Fruit fly (Drosophila melanogaster) whole organism, adult: ENCODE measurements around the gene CG11839.

Experiments used
- CG11617 ChIP-seq: fragments of 200-800 bp; sonication (Bioruptor generic); optimal IDR thresholded peaks from 2 replicates; lab custom pipeline; 2017; ENCODE audit warnings: mild to moderate bottlenecking, missing biosample characterization, missing genetic modification reagents, missing genetic modification characterization
- CG12768 ChIP-seq: fragments of 200-800 bp; sonication (Bioruptor generic); optimal IDR thresholded peaks from 2 replicates; lab custom pipeline; 2017; ENCODE audit warnings: missing biosample characterization, missing genetic modification characterization, mild to moderate bottlenecking, moderate library complexity, missing genetic modification reagents
- CG14711 ChIP-seq: fragments of 200-800 bp; sonication (Bioruptor generic); optimal IDR thresholded peaks from 2 replicates; lab custom pipeline; 2018; ENCODE audit warnings: missing biosample characterization, mild to moderate bottlenecking, missing genetic modification characterization, moderate library complexity
- CG1620 ChIP-seq: fragments of 200-800 bp; sonication (Bioruptor generic); optimal IDR thresholded peaks from 2 replicates; lab custom pipeline; 2016; ENCODE audit warnings: missing biosample characterization, missing genetic modification characterization
- CG33017 ChIP-seq: fragments of 200-800 bp; sonication (Bioruptor generic); optimal IDR thresholded peaks from 2 replicates; lab custom pipeline; 2018; ENCODE audit warnings: missing biosample characterization, mild to moderate bottlenecking, missing genetic modification characterization, moderate library complexity
- CG5204 ChIP-seq: fragments of 200-800 bp; sonication (Bioruptor generic); optimal IDR thresholded peaks from 2 replicates; lab custom pipeline; 2016; ENCODE audit warnings: missing biosample characterization, missing genetic modification characterization
- CG7045 ChIP-seq: fragments of 200-800 bp; sonication (Bioruptor generic); optimal IDR thresholded peaks from 2 replicates; lab custom pipeline; 2017; ENCODE audit warnings: missing biosample characterization, mild to moderate bottlenecking, missing genetic modification characterization
- CG7101 ChIP-seq: fragments of 200-800 bp; sonication (Bioruptor generic); optimal IDR thresholded peaks from 2 replicates; lab custom pipeline; 2018; ENCODE audit warnings: missing biosample characterization, mild to moderate bottlenecking, missing genetic modification characterization, moderate library complexity
- Clk ChIP-seq: fragments of 200-800 bp; sonication (Bioruptor generic); optimal IDR thresholded peaks from 2 replicates; lab custom pipeline; 2017; ENCODE audit warnings: missing biosample characterization, missing genetic modification characterization
- Crg-1 ChIP-seq: fragments of 200-800 bp; sonication (Bioruptor generic); optimal IDR thresholded peaks from 2 replicates; lab custom pipeline; 2016; ENCODE audit warnings: missing biosample characterization, missing genetic modification characterization
- Hr96 ChIP-seq: fragments of 200-800 bp; sonication (Bioruptor generic); optimal IDR thresholded peaks from 2 replicates; lab custom pipeline; 2016; ENCODE audit warnings: missing biosample characterization, missing genetic modification characterization
- Mnt ChIP-seq: fragments of 200-800 bp; sonication (Bioruptor generic); optimal IDR thresholded peaks from 2 replicates; lab custom pipeline; 2016; ENCODE audit warnings: missing biosample characterization, mild to moderate bottlenecking, missing genetic modification characterization
- bab1 ChIP-seq: fragments of 200-800 bp; sonication (Bioruptor generic); optimal IDR thresholded peaks from 3 replicates; lab custom pipeline; 2019; ENCODE audit warnings: missing biosample characterization, mild to moderate bottlenecking, missing genetic modification characterization, moderate library complexity
- cic ChIP-seq: fragments of 200-800 bp; sonication (Bioruptor generic); optimal IDR thresholded peaks from 2 replicates; lab custom pipeline; 2017; ENCODE audit warnings: missing biosample characterization, mild to moderate bottlenecking, missing genetic modification characterization, moderate library complexity
- cnc ChIP-seq, 2 experiments: fragments of >200 bp; optimal IDR thresholded peaks; 2 replicates each; lab custom pipeline; 2017
- kay ChIP-seq: fragments of 200-800 bp; sonication (Bioruptor generic); peaks from one replicate; lab custom pipeline; 2016; ENCODE audit warnings: missing biosample characterization, missing genetic modification characterization, borderline replicate concordance
- ovo ChIP-seq: fragments of 200-800 bp; sonication (Bioruptor generic); optimal IDR thresholded peaks from 2 replicates; lab custom pipeline; 2016; ENCODE audit warnings: missing biosample characterization, missing genetic modification characterization
- pad ChIP-seq: fragments of 200-800 bp; sonication (Bioruptor generic); optimal IDR thresholded peaks from 3 replicates; lab custom pipeline; 2017; ENCODE audit warnings: missing biosample characterization, missing genetic modification characterization, mild to moderate bottlenecking, moderate library complexity, missing genetic modification reagents
- tj ChIP-seq: fragments of 200-800 bp; sonication (Bioruptor generic); optimal IDR thresholded peaks from 3 replicates; lab custom pipeline; 2017; ENCODE audit warnings: missing biosample characterization, mild to moderate bottlenecking, missing genetic modification characterization, moderate library complexity
- toe ChIP-seq: fragments of 200-800 bp; sonication (Bioruptor generic); optimal IDR thresholded peaks from 2 replicates; lab custom pipeline; 2016; ENCODE audit warnings: missing biosample characterization, missing genetic modification characterization

The CG11839 gene

DNA sequence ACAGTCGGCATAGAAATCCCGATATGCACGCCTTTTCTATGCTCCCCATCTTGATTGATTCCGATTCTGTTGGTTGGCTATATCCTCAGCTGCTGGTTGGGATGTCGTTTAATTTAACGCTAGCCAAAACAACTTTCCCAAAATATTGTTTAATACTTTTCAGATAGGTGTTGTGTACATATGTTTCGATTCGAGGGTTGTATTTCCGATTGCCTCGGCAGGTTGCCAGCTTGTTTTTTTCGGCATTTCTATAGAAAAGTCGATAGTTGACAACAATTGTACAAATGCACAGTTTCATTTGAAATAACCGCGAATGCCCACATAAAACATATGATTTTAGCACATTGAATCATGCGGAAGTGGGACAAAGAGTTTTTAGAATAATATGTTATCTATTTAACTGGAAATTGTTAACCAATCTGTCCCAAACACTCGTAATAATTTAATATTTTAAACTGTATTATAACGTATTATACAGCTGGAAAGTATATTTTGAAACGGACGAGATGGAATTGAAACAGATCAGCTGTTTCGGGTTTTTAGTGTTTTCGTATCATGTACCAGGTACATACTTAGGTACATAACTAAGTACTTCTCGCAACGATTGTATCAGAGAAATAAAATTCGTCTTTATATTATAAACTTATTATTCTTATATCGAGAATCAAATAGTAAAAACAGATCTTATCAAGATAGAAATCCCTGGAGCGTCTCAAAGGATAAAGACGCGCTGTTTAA is 15.1 kb upstream of the CG11839 start, which contains the start of gene CG31109:
Gene CG31109, minus strand, starts transcription at position 203 of the 738 bp plus-strand sequence.
- TF ChIP-seq tj (GFP tag; lab: Kevin White, UChicago), result peak; percentile 1
- TF ChIP-seq CG5204, result no peak
- TF ChIP-seq toe (GFP tag; lab: Kevin White, UChicago), result peak; percentile 52
- peak; percentile 88 for TF ChIP-seq kay (GFP tag; lab: Kevin White, UChicago)
- no peak for TF ChIP-seq CG33017
- peak; percentile 32 for TF ChIP-seq pad
- TF ChIP-seq CG11617 (GFP tag; lab: Kevin White, UChicago), result peak; percentile 23
- no peak for TF ChIP-seq cic (GFP tag; lab: Kevin White, UChicago)
- TF ChIP-seq Crg-1 (GFP tag; lab: Kevin White, UChicago), result peak; percentile 38
- TF ChIP-seq CG14711 (tag; lab: Kevin White, UChicago), result peak; percentile 43
- no peak for TF ChIP-seq Hr96
- no peak for TF ChIP-seq CG7045
- peak; percentile 42 for TF ChIP-seq Mnt (GFP tag; lab: Kevin White, UChicago)
- TF ChIP-seq CG7101 (tag; lab: Kevin White, UChicago), result peak; percentile 15
- TF ChIP-seq cnc (optimal IDR thresholded peaks at IDR 0.05; lab: Kevin White, UChicago), result no peak
- no peak for TF ChIP-seq ovo
- TF ChIP-seq Clk, result peak; percentile 7
- peak; percentile 64 for TF ChIP-seq bab1 (GFP tag; lab: Kevin White, UChicago)
- peak; percentile 1 for TF ChIP-seq CG1620 (GFP tag; lab: Kevin White, UChicago)
- no peak for TF ChIP-seq CG12768 (GFP tag; lab: Kevin White, UChicago)

DNA sequence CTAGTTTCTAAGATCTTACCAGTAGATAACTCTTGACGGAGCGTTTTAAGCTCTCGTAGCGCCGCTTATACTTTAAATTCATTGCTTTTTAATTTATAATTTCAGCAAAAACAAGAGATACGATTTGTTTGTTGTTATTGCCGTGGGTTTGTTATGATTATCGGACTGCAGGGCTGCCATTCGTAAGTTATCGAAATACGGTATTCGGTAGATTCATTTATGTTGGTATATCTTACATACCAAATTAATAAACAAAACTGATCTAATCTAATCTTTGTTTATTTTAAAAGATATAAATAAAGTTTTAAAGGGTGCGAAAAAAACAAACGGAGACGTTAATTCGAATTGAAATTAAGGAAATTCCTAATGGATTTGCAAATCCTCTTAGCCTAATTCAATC is 13.7 kb upstream of the CG11839 start, which contains the start of the genes CG31111 and stac:
Gene CG31111, minus strand, starts transcription at position 162 of the 400 bp plus-strand sequence.
Gene stac, plus strand, starts transcription at position 271 of the 400 bp plus-strand sequence.
- TF ChIP-seq CG7101 (tag; lab: Kevin White, UChicago), result peak; percentile 12
- no peak for TF ChIP-seq Hr96
- no peak for TF ChIP-seq CG12768 (GFP tag; lab: Kevin White, UChicago)
- TF ChIP-seq ovo, result no peak
- peak; percentile 9 for TF ChIP-seq CG14711 (tag; lab: Kevin White, UChicago)
- no peak for TF ChIP-seq cic (GFP tag; lab: Kevin White, UChicago)
- peak; percentile 35 for TF ChIP-seq CG11617 (GFP tag; lab: Kevin White, UChicago)
- TF ChIP-seq Mnt (GFP tag; lab: Kevin White, UChicago), result peak; percentile 6
- no peak for TF ChIP-seq CG5204
- TF ChIP-seq Clk, result no peak
- TF ChIP-seq CG1620 (GFP tag; lab: Kevin White, UChicago), result no peak
- TF ChIP-seq cnc (optimal IDR thresholded peaks at IDR 0.05; lab: Kevin White, UChicago), result no peak
- TF ChIP-seq tj (GFP tag; lab: Kevin White, UChicago), result no peak
- no peak for TF ChIP-seq bab1 (GFP tag; lab: Kevin White, UChicago)
- no peak for TF ChIP-seq toe (GFP tag; lab: Kevin White, UChicago)
- no peak for TF ChIP-seq pad
- TF ChIP-seq Crg-1 (GFP tag; lab: Kevin White, UChicago), result no peak
- peak; percentile 89 for TF ChIP-seq kay (GFP tag; lab: Kevin White, UChicago)
- no peak for TF ChIP-seq CG7045
- peak; percentile 32 for TF ChIP-seq CG33017

DNA sequence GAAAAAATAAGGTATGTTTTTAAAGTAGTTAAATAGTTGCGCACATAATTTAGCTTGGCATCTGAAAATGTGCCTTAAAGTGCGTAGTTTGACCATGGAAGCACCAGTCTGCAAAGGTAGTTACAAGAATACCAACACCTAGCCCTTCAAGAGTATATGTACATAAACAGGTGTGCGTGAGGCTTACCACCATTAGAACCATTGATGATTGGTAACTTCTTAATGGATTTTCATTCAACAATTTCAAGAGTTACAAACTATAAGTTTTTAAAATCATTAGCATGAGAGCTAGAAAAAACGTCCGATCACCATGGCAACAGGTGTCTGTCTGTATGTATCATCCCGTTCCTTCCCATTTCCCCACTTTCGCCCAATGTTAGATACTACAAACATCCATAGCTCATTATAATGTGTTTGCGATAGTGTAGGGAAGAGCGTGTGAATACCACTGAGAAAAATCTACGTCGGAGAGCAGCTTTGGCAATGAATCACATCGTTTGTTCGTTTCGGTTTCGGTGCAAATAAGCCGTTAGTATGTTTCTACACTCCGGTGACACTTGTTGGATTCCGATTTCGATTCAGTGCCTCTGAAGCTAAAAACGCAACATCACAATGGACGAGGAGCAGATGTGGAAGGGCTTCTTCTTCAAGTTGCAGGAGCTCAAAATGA is 13.1 kb upstream of the CG11839 start:
- TF ChIP-seq kay (GFP tag; lab: Kevin White, UChicago) (peak; percentile 86), cic (GFP tag; lab: Kevin White, UChicago) (peak; percentile 56), CG12768 (GFP tag; lab: Kevin White, UChicago) (peak; percentile 8), pad (peak; percentile 93), bab1 (GFP tag; lab: Kevin White, UChicago) (no peak), toe (GFP tag; lab: Kevin White, UChicago) (no peak), ovo (peak; percentile 86)

DNA sequence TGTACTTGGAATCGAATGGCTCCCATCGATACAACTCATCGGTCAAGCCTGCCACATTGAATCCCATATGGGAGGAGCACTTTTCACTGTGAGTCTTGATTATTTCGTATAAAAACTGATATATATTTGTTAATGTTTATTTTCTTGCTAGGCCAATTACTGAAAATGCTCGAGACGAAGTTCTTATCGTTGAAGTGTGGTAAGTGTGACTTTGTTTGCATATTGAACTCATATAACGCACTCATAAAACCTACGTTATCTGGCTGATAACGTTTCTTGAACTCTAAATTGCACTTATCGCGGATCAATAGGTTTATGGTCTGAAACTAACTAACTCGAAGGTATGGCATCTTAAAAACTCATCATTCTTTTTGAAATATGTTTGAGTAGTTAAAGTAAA is 9.3 kb upstream of the CG11839 start:
- peak; percentile 7 for TF ChIP-seq kay (GFP tag; lab: Kevin White, UChicago)
- TF ChIP-seq CG33017, result no peak

DNA sequence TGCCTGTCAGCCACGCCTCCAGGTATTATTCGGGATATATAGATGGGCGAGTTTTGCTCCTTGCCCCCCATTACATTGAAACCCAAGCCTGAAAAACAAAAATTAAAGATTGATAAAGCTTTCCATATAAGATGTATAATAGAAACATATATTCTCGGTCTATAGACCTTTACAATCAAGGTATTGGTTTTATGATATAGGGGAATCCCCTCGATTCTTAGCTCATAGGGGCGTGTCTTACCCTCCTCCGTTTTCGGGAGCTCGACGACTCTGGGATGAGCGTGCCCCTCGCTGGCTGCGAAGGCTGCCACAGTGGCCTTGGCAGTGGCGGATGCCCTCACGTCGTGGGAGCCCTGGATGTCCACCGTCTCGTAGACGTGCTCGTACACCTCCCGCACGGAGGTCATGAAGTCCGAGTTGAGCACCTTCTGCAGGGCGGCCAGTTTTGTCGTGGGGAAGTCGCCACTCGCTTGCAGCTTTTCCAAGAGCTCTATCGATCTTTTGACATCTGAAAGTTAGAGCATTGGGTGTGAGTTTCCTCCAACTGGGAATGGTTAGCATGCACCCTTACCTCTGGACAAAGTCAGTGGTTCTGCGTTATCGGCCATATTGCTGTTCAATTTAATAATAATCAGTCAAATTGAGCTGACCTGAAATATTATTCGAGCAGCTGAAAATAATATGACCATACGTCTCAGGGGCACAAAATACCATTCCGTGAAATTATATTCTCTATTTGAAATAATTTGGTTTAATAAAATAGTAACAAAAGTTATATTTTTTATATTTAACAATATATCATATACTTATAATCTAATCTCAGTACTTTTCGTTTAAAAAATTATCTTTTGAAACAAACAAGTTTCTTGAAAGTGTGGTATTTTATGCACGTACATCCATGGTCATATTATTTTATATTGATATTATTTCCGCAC is 4.6 kb upstream of the CG11839 start, which contains the start of the genes veli and PQBP1:
Gene veli, minus strand, starts transcription at position 685 of the 935 bp plus-strand sequence.
Gene PQBP1, plus strand, starts transcription at position 885 of the 935 bp plus-strand sequence.
- no peak for TF ChIP-seq Mnt (GFP tag; lab: Kevin White, UChicago)
- peak; percentile 18 for TF ChIP-seq CG14711 (tag; lab: Kevin White, UChicago)
- TF ChIP-seq CG7045, result no peak
